Worm (Caenorhabditis elegans) whole organism, early embryonic: ENCODE results near the gene inx-1.

Source experiments
- B0310.2 ChIP-seq: sonication (generic microtip); optimal IDR thresholded peaks from 2 replicates; lab custom pipeline; 2016; ENCODE audit warnings: mild to moderate bottlenecking, missing genetic modification characterization, missing compliant biosample characterization
- F13C5.2 ChIP-seq: sonication (generic microtip); optimal IDR thresholded peaks from 2 replicates; lab custom pipeline; 2017; ENCODE audit warnings: mild to moderate bottlenecking, missing genetic modification characterization, inconsistent platforms, missing compliant biosample characterization
- aly-1 ChIP-seq: sonication (generic microtip); optimal IDR thresholded peaks from 2 replicates; lab custom pipeline; 2016; ENCODE audit warnings: missing genetic modification characterization, missing compliant biosample characterization
- ama-1 ChIP-seq: fragments of 150-350 bp; optimal IDR thresholded peaks from 2 replicates; lab custom pipeline; 2014
- ceh-36 ChIP-seq: sonication (generic microtip); optimal IDR thresholded peaks from 2 replicates; lab custom pipeline; 2016; ENCODE audit warnings: missing genetic modification characterization, inconsistent platforms, missing compliant biosample characterization
- ets-7 ChIP-seq: sonication (generic microtip); optimal IDR thresholded peaks from 2 replicates; lab custom pipeline; 2016; ENCODE audit warnings: missing genotype, missing genetic modification characterization, missing compliant biosample characterization
- flt-1 ChIP-seq: fragments of 200-800 bp; sonication (Bioruptor generic); IDR thresholded peaks from 2 replicates; pipeline ENCODE4 v1.3.6; 2022; ENCODE audit warnings: missing genetic modification characterization, missing compliant biosample characterization
- sea-1 ChIP-seq: fragments of 200-800 bp; sonication (Bioruptor generic); conservative IDR thresholded peaks from 2 replicates; pipeline ENCODE4 v1.3.6; 2022; ENCODE audit warnings: missing genetic modification characterization, missing compliant biosample characterization
- tbx-11 ChIP-seq: fragments of 200-800 bp; sonication (Bioruptor generic); IDR thresholded peaks from 2 replicates; pipeline ENCODE4 v1.3.6; 2022; ENCODE audit warnings: missing genetic modification characterization, missing compliant biosample characterization
- tbx-37 ChIP-seq: fragments of 200-800 bp; sonication (Bioruptor generic); conservative IDR thresholded peaks from 2 replicates; pipeline ENCODE4 v1.3.6; 2022; ENCODE audit warnings: missing genetic modification reagents, missing genetic modification characterization, missing compliant biosample characterization

ce11 chrX:6971301-6971700 lies 15.1 kb upstream of the inx-1 start:
- no peak for TF ChIP-seq F13C5.2
- TF ChIP-seq tbx-37 = no peak
- TF ChIP-seq ama-1 = no peak
- TF ChIP-seq ets-7 = no peak
- no peak for TF ChIP-seq sea-1
- TF ChIP-seq aly-1 = no peak
- TF ChIP-seq tbx-11 (GFP tag; lab: Robert Waterston, UW) = no peak
- TF ChIP-seq flt-1 = no peak
- TF ChIP-seq B0310.2 (tag; lab: Kevin White, UChicago) = no peak
- no peak for TF ChIP-seq ceh-36
